Fruit fly (Drosophila melanogaster): ENCODE data around the gene BigH1.
A peak's percentile ranks its signal among the peaks of the same experiment; 100 is the strongest.

DNA sequence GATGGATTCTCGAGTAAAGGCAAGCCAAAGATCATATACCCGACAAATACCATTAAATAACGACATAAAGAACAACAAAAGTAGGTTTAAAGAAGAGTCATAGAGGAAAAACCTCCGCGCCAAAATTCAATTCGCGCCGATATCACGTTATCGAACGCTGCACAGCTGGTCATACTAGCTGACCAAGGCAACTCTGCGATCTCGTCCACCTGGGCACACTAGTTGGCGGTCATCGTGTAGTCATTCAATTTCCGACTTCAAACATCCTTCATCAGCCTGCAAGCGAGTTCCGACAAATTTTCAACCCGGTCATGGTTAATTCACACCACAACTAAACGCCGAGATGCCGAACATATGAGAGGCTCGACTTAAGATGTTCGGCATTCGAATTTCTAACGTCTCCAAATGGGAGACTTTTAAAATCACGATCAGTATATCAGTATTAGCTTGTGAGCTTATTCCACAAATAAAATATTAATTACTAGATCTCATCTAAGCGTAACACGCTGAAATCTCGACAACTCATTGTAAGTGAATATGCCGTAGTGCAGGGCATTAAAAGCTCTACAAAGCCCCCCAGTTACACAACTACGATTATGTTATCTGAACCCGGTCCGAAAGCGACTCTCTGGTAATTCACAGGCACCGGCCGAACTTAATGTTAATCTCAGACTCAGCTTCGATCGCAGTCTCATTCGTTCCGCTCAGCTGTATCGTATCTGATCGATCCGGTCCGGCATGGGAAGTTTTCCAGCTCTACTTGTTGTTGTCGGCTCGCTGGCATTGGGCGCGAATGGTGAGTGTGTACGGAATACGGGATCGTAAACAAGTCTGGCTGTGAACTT is 6.3 kb upstream of the BigH1 start, which contains the start of gene CG3505:
- TF ChIP-seq br (optimal IDR thresholded peaks at IDR 0.05) (no peak), CG15073 (GFP tag; optimal IDR thresholded peaks at IDR 0.05) (no peak), CG8359 (GFP tag; optimal IDR thresholded peaks at IDR 0.05; ENCODE audit: borderline replicate concordance) (no peak), sr (GFP tag; IDR thresholded peaks at IDR 0.05) (no peak), psq (GFP tag; optimal IDR thresholded peaks at IDR 0.05) (no peak), CrebB (tag; optimal IDR thresholded peaks at IDR 0.05) (peak; percentile 35), her (GFP tag; optimal IDR thresholded peaks at IDR 0.05) (no peak), CG1529 (GFP tag; optimal IDR thresholded peaks at IDR 0.05) (no peak), Poxn (GFP tag; IDR thresholded peaks at IDR 0.05) (no peak), Meics (GFP tag; optimal IDR thresholded peaks at IDR 0.05) (peak; percentile 72), hb (GFP tag; IDR thresholded peaks at IDR 0.05; ENCODE audit: partially characterized antibody) (no peak), Xbp1 (GFP tag; optimal IDR thresholded peaks at IDR 0.05) (no peak)

Measured in whole organism, embryonic.